Worm (Caenorhabditis elegans): ENCODE measurements around the gene gck-1.

gck-1 gene

DNA sequence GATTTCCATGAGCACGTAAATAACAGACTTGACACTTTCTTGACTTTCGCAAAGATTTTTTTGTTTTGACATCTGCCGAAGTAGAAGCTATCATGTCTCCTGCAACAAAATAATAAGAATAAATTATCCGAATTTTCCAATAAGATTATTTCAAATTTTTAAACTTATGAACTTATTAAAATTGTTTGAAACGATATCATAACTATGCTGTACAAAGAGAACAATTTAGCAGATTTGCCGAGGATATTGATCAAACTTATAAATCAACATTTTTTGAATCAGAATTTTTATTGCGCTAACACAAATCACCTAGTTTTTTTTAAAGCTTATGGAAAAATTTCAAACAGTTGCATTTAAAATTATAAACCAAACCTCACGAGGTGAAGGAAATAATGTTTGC lies 24.7 kb downstream of the gck-1 start, which contains the start of gene nhr-195:
nhr-195 (minus strand) TSS at position 101 of the 400 bp plus-strand sequence.
- no peak for TF ChIP-seq unc-86 (tag; optimal IDR thresholded peaks at IDR 0.05)
- no peak for TF ChIP-seq ceh-19 (GFP tag; optimal IDR thresholded peaks at IDR 0.05)
- no peak for TF ChIP-seq npax-4 (tag; optimal IDR thresholded peaks at IDR 0.05)
- TF ChIP-seq madf-2 (tag; optimal IDR thresholded peaks at IDR 0.05): no peak
- no peak for TF ChIP-seq sdc-2 (tag; optimal IDR thresholded peaks at IDR 0.05)
- no peak for TF ChIP-seq lin-11 (tag; optimal IDR thresholded peaks at IDR 0.05)
- no peak for TF ChIP-seq odd-2 (tag; optimal IDR thresholded peaks at IDR 0.05)
- no peak for TF ChIP-seq hlh-6 (tag; optimal IDR thresholded peaks at IDR 0.05)
- no peak for TF ChIP-seq ceh-2 (tag; optimal IDR thresholded peaks at IDR 0.05)
- TF ChIP-seq K02D7.2 (tag; optimal IDR thresholded peaks at IDR 0.05): no peak
- TF ChIP-seq unc-3 (GFP tag; conservative IDR thresholded peaks at IDR 0.05): no peak
- TF ChIP-seq unc-3 (tag; optimal IDR thresholded peaks at IDR 0.05): no peak
- no peak for TF ChIP-seq hlh-30 (tag; optimal IDR thresholded peaks at IDR 0.05; ENCODE audit: insufficient read depth)
- TF ChIP-seq lim-6 (tag; optimal IDR thresholded peaks at IDR 0.05): no peak
- TF ChIP-seq ttx-3 (tag; optimal IDR thresholded peaks at IDR 0.05): no peak
- TF ChIP-seq fkh-10 (GFP tag; optimal IDR thresholded peaks at IDR 0.05): no peak
- TF ChIP-seq nhr-232 (tag; optimal IDR thresholded peaks at IDR 0.05): no peak

ce11 chrV:8974889-8975422 lies 27.4 kb downstream of the gck-1 start, which contains the start of gene nhr-143:
Gene nhr-143 (minus strand): TSS chrV:8974939.
- TF ChIP-seq npax-4 (tag; optimal IDR thresholded peaks at IDR 0.05): no peak

DNA sequence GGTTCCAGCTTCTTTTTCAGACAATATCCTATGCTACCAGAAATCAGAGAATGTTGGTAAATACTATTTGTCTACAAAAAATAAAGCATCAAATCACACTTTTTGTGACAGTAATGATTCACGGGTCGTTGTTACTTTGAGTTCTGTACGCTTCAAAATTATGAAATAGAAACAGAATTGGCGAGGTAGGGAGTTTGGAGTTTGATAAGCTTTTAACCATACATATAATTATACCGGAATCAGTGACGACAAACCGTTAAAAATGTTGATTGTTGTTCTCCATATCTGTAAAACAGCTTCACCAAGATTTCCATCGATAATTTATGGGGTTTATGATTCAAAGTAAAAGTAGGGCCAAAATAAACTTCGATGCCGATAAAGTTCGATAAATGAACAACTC lies 30.3 kb downstream of the gck-1 start:
- no peak for TF ChIP-seq rnt-1 (tag; optimal IDR thresholded peaks at IDR 0.05)
- TF ChIP-seq lim-6 (tag; optimal IDR thresholded peaks at IDR 0.05): no peak
- TF ChIP-seq K02D7.2 (tag; optimal IDR thresholded peaks at IDR 0.05): no peak
- no peak for TF ChIP-seq sdc-2 (tag; optimal IDR thresholded peaks at IDR 0.05)
- TF ChIP-seq dmd-4 (tag; optimal IDR thresholded peaks at IDR 0.05; ENCODE audit: borderline replicate concordance): no peak
- no peak for TF ChIP-seq ztf-16 (tag; optimal IDR thresholded peaks at IDR 0.05)
- TF ChIP-seq hlh-8 (tag; optimal IDR thresholded peaks at IDR 0.05): no peak
- no peak for TF ChIP-seq madf-2 (tag; optimal IDR thresholded peaks at IDR 0.05)
- no peak for TF ChIP-seq sox-2 (GFP tag; IDR thresholded peaks at IDR 0.05)
- no peak for TF ChIP-seq dve-1 (tag; optimal IDR thresholded peaks at IDR 0.05)
- TF ChIP-seq unc-3 (GFP tag; conservative IDR thresholded peaks at IDR 0.05): no peak
- TF ChIP-seq unc-3 (tag; optimal IDR thresholded peaks at IDR 0.05): no peak
- no peak for TF ChIP-seq hlh-6 (tag; optimal IDR thresholded peaks at IDR 0.05)
- TF ChIP-seq pqm-1 (tag; optimal IDR thresholded peaks at IDR 0.05): no peak
- no peak for TF ChIP-seq unc-55 (GFP tag; optimal IDR thresholded peaks at IDR 0.05)
- no peak for TF ChIP-seq C38D4.7 (GFP tag; optimal IDR thresholded peaks at IDR 0.05)

ce11 chrV:8980845-8981244 lies 33.2 kb downstream of the gck-1 start, which contains the start of gene str-84:
Gene str-84 (minus strand): TSS chrV:8980945.
- TF ChIP-seq che-1 (tag; optimal IDR thresholded peaks at IDR 0.05) (no peak), ref-2 (tag; optimal IDR thresholded peaks at IDR 0.05) (no peak), hlh-15 (tag; optimal IDR thresholded peaks at IDR 0.05) (no peak), unc-55 (GFP tag; optimal IDR thresholded peaks at IDR 0.05) (no peak), ztf-16 (tag; optimal IDR thresholded peaks at IDR 0.05) (no peak), ceh-14 (tag; optimal IDR thresholded peaks at IDR 0.05) (no peak)

DNA sequence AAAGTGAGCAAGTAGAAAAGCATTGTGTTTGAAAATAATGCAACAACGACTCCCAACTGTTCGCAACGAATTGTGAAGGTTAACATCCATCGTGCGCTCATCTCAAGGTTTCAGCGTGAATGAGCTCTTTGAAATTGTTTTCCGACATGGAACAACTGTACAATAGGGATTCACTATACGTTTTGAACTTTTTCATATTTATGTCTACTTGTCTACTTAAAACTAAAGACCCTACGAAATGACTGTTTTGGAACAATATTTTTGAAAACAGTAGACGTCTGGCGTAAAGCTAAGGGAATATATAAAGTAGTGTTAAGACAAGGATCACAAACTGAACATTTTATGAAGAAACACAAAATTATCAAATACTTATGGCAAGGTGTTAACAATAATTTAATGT lies 36.0 kb downstream of the gck-1 start, which contains the start of gene str-86:
str-86 (minus strand) TSS at position 101 of the 400 bp plus-strand sequence.
- no peak for TF ChIP-seq nhr-232 (tag; optimal IDR thresholded peaks at IDR 0.05)
- TF ChIP-seq odd-2 (tag; optimal IDR thresholded peaks at IDR 0.05): no peak
- TF ChIP-seq unc-86 (tag; optimal IDR thresholded peaks at IDR 0.05): no peak
- TF ChIP-seq fkh-6 (tag; optimal IDR thresholded peaks at IDR 0.05): no peak
- TF ChIP-seq rnt-1 (tag; optimal IDR thresholded peaks at IDR 0.05): no peak
- no peak for TF ChIP-seq tbx-7 (tag; optimal IDR thresholded peaks at IDR 0.05)
- TF ChIP-seq sox-4 (tag; optimal IDR thresholded peaks at IDR 0.05): no peak
- no peak for TF ChIP-seq pros-1 (tag; optimal IDR thresholded peaks at IDR 0.05)
- TF ChIP-seq ceh-34 (tag; optimal IDR thresholded peaks at IDR 0.05): no peak
- TF ChIP-seq ahr-1 (tag; optimal IDR thresholded peaks at IDR 0.05): no peak

Measured in whole organism, late embryonic.